Worm (Caenorhabditis elegans) whole organism, late embryonic: ENCODE results near the gene let-60.

Experiments used
- dmd-4 ChIP-seq: sonication (generic microtip); optimal IDR thresholded peaks from 2 replicates; lab custom pipeline; 2016; ENCODE audit warnings: borderline replicate concordance, missing genetic modification characterization, missing compliant biosample characterization
- elt-2 ChIP-seq: sonication (generic microtip); optimal IDR thresholded peaks from 2 replicates; lab custom pipeline; 2016; ENCODE audit warnings: missing genetic modification reagents, missing genetic modification characterization, missing compliant biosample characterization
- ets-4 ChIP-seq: sonication (generic microtip); optimal IDR thresholded peaks from 2 replicates; lab custom pipeline; 2016; ENCODE audit warnings: missing genetic modification characterization, missing compliant biosample characterization
- fkh-10 ChIP-seq: fragments of 150-350 bp; optimal IDR thresholded peaks from 2 replicates; lab custom pipeline; 2014; ENCODE audit warnings: missing biosample characterization, missing genetic modification reagents, missing genetic modification characterization
- hlh-30 ChIP-seq: sonication (generic microtip); optimal IDR thresholded peaks from 2 replicates; lab custom pipeline; 2017; ENCODE audit warnings: antibody characterized with exemption, missing genetic modification characterization, missing compliant biosample characterization; ENCODE audit not compliant: insufficient read depth
- madf-2 ChIP-seq: sonication (generic microtip); optimal IDR thresholded peaks from 2 replicates; lab custom pipeline; 2017; ENCODE audit warnings: missing genetic modification characterization, missing compliant biosample characterization
- nfya-1 ChIP-seq: sonication (generic microtip); optimal IDR thresholded peaks from 2 replicates; lab custom pipeline; 2017; ENCODE audit warnings: missing genetic modification characterization, mild to moderate bottlenecking, missing compliant biosample characterization, antibody characterized with exemption, moderate library complexity
- nhr-232 ChIP-seq: sonication (generic microtip); optimal IDR thresholded peaks from 2 replicates; lab custom pipeline; 2016; ENCODE audit warnings: missing genetic modification characterization, missing compliant biosample characterization
- npax-4 ChIP-seq: sonication (generic microtip); optimal IDR thresholded peaks from 2 replicates; lab custom pipeline; 2016; ENCODE audit warnings: missing genetic modification characterization, missing compliant biosample characterization
- pax-1 ChIP-seq: fragments of 150-350 bp; optimal IDR thresholded peaks from 2 replicates; lab custom pipeline; 2014; ENCODE audit warnings: missing biosample characterization, missing genetic modification characterization
- pqm-1 ChIP-seq: sonication (generic microtip); optimal IDR thresholded peaks from 2 replicates; lab custom pipeline; 2016; ENCODE audit warnings: missing genetic modification characterization, missing compliant biosample characterization
- rnt-1 ChIP-seq: sonication (generic microtip); optimal IDR thresholded peaks from 2 replicates; lab custom pipeline; 2016; ENCODE audit warnings: missing genetic modification characterization, missing compliant biosample characterization
- sdc-2 ChIP-seq: sonication (generic microtip); optimal IDR thresholded peaks from 2 replicates; lab custom pipeline; 2016; ENCODE audit warnings: missing genotype, missing genetic modification characterization, missing compliant biosample characterization

- TF ChIP-seq pqm-1 (tag; lab: Kevin White, UChicago) (no peak), elt-2 (no peak), ets-4 (tag; lab: Kevin White, UChicago) (no peak), dmd-4 (tag; lab: Kevin White, UChicago) (no peak), nhr-232 (tag; lab: Kevin White, UChicago) (no peak), rnt-1 (tag; lab: Kevin White, UChicago) (no peak), sdc-2 (no peak), hlh-30 (tag; lab: Kevin White, UChicago) (no peak), fkh-10 (GFP tag; lab: Kevin White, UChicago) (no peak), npax-4 (tag; lab: Kevin White, UChicago) (no peak), nfya-1 (tag; lab: Kevin White, UChicago) (no peak), madf-2 (tag; lab: Kevin White, UChicago) (no peak), pax-1 (no peak)
These were observed 35.5 kb downstream of the let-60 start, which contains the start of gene ent-1 for ce11 chrIV:11655370-11655769.
